Worm (Caenorhabditis elegans): ENCODE results near the gene C25H3.16.

C25H3.16 gene

DNA sequence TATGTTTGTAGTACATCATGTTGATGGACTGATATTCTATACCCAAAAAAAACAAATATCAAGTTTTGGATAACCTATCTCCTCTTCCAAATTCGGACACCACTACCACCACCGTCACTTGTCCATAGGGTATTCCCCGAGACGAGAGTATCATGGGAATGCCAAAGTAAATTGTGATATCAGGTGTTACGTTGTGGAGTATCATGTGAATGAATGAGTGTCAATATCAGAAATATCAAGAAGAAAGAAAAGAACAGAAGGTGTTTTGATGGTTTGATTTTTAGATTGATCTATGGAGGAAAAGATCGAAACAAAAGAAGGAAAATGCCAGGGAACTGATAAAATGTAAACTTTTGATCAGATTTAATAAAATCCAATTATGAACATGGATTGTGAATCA is 32.2 kb downstream of the C25H3.16 start (continued):
- TF ChIP-seq ets-5 (GFP tag; IDR thresholded peaks at IDR 0.05) (no peak), isw-1 (GFP tag; IDR thresholded peaks at IDR 0.05) (no peak), ama-1 (optimal IDR thresholded peaks at IDR 0.05) (no peak), nhr-77 (tag; optimal IDR thresholded peaks at IDR 0.05) (no peak), hlh-4 (tag; optimal IDR thresholded peaks at IDR 0.05) (no peak), nhr-47 (tag; optimal IDR thresholded peaks at IDR 0.05) (peak; percentile 33), nhr-90 (tag; optimal IDR thresholded peaks at IDR 0.05; ENCODE audit: poor library complexity) (no peak), nhr-85 (tag) (peak; percentile 56), elt-2 (tag; optimal IDR thresholded peaks at IDR 0.05) (peak; percentile 51), snpc-4 (tag; optimal IDR thresholded peaks at IDR 0.05) (no peak), blmp-1 (tag; optimal IDR thresholded peaks at IDR 0.05) (peak; percentile 38)

DNA sequence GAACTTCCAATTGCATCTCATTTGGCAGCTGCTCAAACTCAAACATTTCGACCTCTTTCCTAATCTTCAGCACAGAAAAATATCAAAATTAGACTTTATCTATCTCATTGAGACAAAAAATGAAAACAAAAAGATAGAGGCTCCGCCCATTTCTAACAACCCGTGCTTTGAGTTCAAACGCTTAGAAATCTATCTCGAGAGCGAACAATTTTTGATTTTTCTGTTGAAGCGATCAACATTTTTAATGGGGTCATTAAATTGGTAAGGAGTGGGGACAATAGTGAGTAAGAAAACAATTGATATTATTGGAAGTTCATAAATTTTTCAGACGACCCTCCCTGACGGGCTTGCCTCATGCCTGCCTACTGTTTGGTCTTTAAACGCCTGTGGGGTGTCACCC is 32.8 kb downstream of the C25H3.16 start, which contains the start of the genes C25H3.10 and C25H3.1:
C25H3.10 (minus strand) TSS at position 101 of the 400 bp plus-strand sequence.
C25H3.1 (plus strand) TSS at position 203 of the 400 bp plus-strand sequence.
- TF ChIP-seq blmp-1 (tag; optimal IDR thresholded peaks at IDR 0.05), result peak; percentile 20
- TF ChIP-seq sptf-1 (tag; optimal IDR thresholded peaks at IDR 0.05), result no peak
- TF ChIP-seq nhr-20 (tag; optimal IDR thresholded peaks at IDR 0.05), result peak; percentile 19
- no peak for TF ChIP-seq nhr-85 (tag)
- TF ChIP-seq lin-14 (GFP tag; optimal IDR thresholded peaks at IDR 0.05), result peak; percentile 6
- TF ChIP-seq lin-35 (GFP tag; optimal IDR thresholded peaks at IDR 0.05), result no peak
- no peak for TF ChIP-seq egl-13 (tag; optimal IDR thresholded peaks at IDR 0.05)
- peak; percentile 33 for TF ChIP-seq snu-23 (GFP tag; optimal IDR thresholded peaks at IDR 0.05)
- TF ChIP-seq nhr-84 (tag; optimal IDR thresholded peaks at IDR 0.05), result no peak
- no peak for TF ChIP-seq ceh-8 (GFP tag; optimal IDR thresholded peaks at IDR 0.05)
- TF ChIP-seq grh-1 (GFP tag; IDR thresholded peaks at IDR 0.05), result no peak
- TF ChIP-seq nhr-71 (tag; optimal IDR thresholded peaks at IDR 0.05), result peak; percentile 39
- TF ChIP-seq isw-1 (GFP tag; IDR thresholded peaks at IDR 0.05), result no peak
- TF ChIP-seq nhr-28 (tag; optimal IDR thresholded peaks at IDR 0.05), result no peak
- peak; percentile 44 for TF ChIP-seq rnt-1 (tag; optimal IDR thresholded peaks at IDR 0.05)
- TF ChIP-seq snpc-4 (tag; optimal IDR thresholded peaks at IDR 0.05), result peak; percentile 57
- peak; percentile 10 for TF ChIP-seq nhr-19 (GFP tag; conservative IDR thresholded peaks at IDR 0.05)
- TF ChIP-seq sup-37 (GFP tag; optimal IDR thresholded peaks at IDR 0.05), result no peak
- TF ChIP-seq nhr-76 (tag; optimal IDR thresholded peaks at IDR 0.05), result no peak
- TF ChIP-seq pax-3 (tag; optimal IDR thresholded peaks at IDR 0.05), result no peak
- no peak for TF ChIP-seq zip-4 (GFP tag; optimal IDR thresholded peaks at IDR 0.05)
- no peak for TF ChIP-seq vab-15 (tag; optimal IDR thresholded peaks at IDR 0.05)
- TF ChIP-seq lsy-2 (tag; optimal IDR thresholded peaks at IDR 0.05), result peak; percentile 2 to 4
- TF ChIP-seq egl-27 (tag; optimal IDR thresholded peaks at IDR 0.05), result no peak
- TF ChIP-seq C34B4.2 (tag; optimal IDR thresholded peaks at IDR 0.05), result no peak

DNA sequence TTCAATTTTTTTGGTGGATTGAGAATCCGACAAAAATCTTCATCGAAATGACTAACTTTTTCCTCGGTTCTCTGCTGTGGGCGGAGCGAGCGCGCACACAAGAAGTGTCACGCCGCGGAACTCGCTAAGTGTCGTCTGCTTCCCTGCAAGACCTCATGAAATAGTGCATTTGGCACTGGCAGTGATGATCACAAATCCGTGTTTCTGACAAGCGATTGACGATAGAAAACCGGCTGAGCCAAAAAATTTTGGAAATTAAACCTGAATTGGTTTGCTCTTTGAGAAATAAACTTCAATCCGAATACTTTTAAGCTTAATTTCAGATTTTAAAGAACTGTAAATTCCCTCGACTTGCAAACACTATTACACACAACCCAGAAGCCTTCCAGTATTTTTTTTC is 35.4 kb downstream of the C25H3.16 start:
- TF ChIP-seq zag-1 (tag; optimal IDR thresholded peaks at IDR 0.05) (no peak), skn-1 (tag; optimal IDR thresholded peaks at IDR 0.05) (peak; percentile 34), ceh-82 (tag; optimal IDR thresholded peaks at IDR 0.05) (peak; percentile 44 to 80 (median 70)), aha-1 (tag; optimal IDR thresholded peaks at IDR 0.05) (no peak), Y116A8C.19 (tag; optimal IDR thresholded peaks at IDR 0.05; ENCODE audit: borderline replicate concordance) (no peak), ceh-8 (GFP tag; optimal IDR thresholded peaks at IDR 0.05) (no peak), nhr-11 (tag; optimal IDR thresholded peaks at IDR 0.05) (no peak), zip-4 (GFP tag; optimal IDR thresholded peaks at IDR 0.05) (peak; percentile 58), fkh-8 (tag; optimal IDR thresholded peaks at IDR 0.05) (no peak), nhr-237 (tag; optimal IDR thresholded peaks at IDR 0.05) (no peak), nhr-84 (tag; optimal IDR thresholded peaks at IDR 0.05) (no peak), snu-23 (GFP tag; optimal IDR thresholded peaks at IDR 0.05) (peak; percentile 84), ceh-88 (GFP tag; IDR thresholded peaks at IDR 0.05) (no peak), elt-3 (tag; optimal IDR thresholded peaks at IDR 0.05) (peak in 1 of 6 experiments; percentile 35), lin-15B (tag; optimal IDR thresholded peaks at IDR 0.05) (peak; percentile 36), nhr-71 (tag; optimal IDR thresholded peaks at IDR 0.05) (peak; percentile 89), lin-14 (GFP tag; optimal IDR thresholded peaks at IDR 0.05) (peak; percentile 71), vab-15 (tag; optimal IDR thresholded peaks at IDR 0.05) (no peak), aly-2 (tag; optimal IDR thresholded peaks at IDR 0.05) (peak; percentile 49), irx-1 (tag; optimal IDR thresholded peaks at IDR 0.05) (peak; percentile 58), nhr-76 (tag; optimal IDR thresholded peaks at IDR 0.05) (no peak), xbp-1 (tag; optimal IDR thresholded peaks at IDR 0.05) (peak; percentile 67), lir-3 (tag; optimal IDR thresholded peaks at IDR 0.05; ENCODE audit: poor library complexity) (peak; percentile 36), nhr-77 (tag; optimal IDR thresholded peaks at IDR 0.05) (peak; percentile 60), mef-2 (tag; optimal IDR thresholded peaks at IDR 0.05) (no peak), sox-4 (tag; optimal IDR thresholded peaks at IDR 0.05) (no peak), hlh-4 (tag; optimal IDR thresholded peaks at IDR 0.05) (no peak), nhr-19 (GFP tag; conservative IDR thresholded peaks at IDR 0.05) (peak; percentile 89)

Data from whole organism, L1 larva.